Worm (Caenorhabditis elegans) whole organism, young adult: ENCODE data around the gene tab-1.
A peak's percentile ranks its signal among the peaks of the same experiment; 100 is the strongest.

Experiments
- B0019.2 ChIP-seq: fragments of 200-800 bp; sonication (Bioruptor generic); conservative IDR thresholded peaks from 2 replicates; pipeline ENCODE4 v1.3.6; 2022; ENCODE audit warnings: missing genetic modification reagents, missing genetic modification characterization, missing compliant biosample characterization
- B0261.1 ChIP-seq: sonication (generic microtip); optimal IDR thresholded peaks from 2 replicates; lab custom pipeline; 2016; ENCODE audit warnings: mild to moderate bottlenecking, missing genetic modification characterization, moderate library complexity, missing compliant biosample characterization
- B0336.3 ChIP-seq: fragments of 200-800 bp; sonication (Bioruptor generic); IDR thresholded peaks from 2 replicates; pipeline ENCODE4 v1.3.6; 2022; ENCODE audit warnings: missing genetic modification characterization, missing compliant biosample characterization
- C06A6.2 ChIP-seq: fragments of 200-800 bp; sonication (Bioruptor generic); conservative IDR thresholded peaks from 2 replicates; pipeline ENCODE4 v1.3.6; 2022; ENCODE audit warnings: missing genetic modification characterization, missing compliant biosample characterization
- F10E7.11 ChIP-seq: sonication (generic microtip); optimal IDR thresholded peaks from 2 replicates; lab custom pipeline; 2017; ENCODE audit warnings: mild to moderate bottlenecking, missing genetic modification characterization, moderate library complexity, missing compliant biosample characterization
- F39B2.1 ChIP-seq: fragments of 200-800 bp; sonication (Bioruptor generic); IDR thresholded peaks from 2 replicates; pipeline ENCODE4 v1.3.6; 2022; ENCODE audit warnings: missing genetic modification reagents, missing genetic modification characterization, missing compliant biosample characterization
- F55B11.4 ChIP-seq: sonication (generic microtip); optimal IDR thresholded peaks from 2 replicates; lab custom pipeline; 2016; ENCODE audit warnings: missing compliant biosample characterization, missing genetic modification characterization, borderline replicate concordance; ENCODE audit not compliant: insufficient read depth
- F57C9.4 ChIP-seq: sonication (generic microtip); optimal IDR thresholded peaks from 2 replicates; lab custom pipeline; 2017; ENCODE audit warnings: mild to moderate bottlenecking, missing genetic modification characterization, missing compliant biosample characterization
- K11D2.4 ChIP-seq: fragments of 200-800 bp; sonication (Bioruptor generic); IDR thresholded peaks from 2 replicates; pipeline ENCODE4 v1.3.6; 2022; ENCODE audit warnings: missing genetic modification reagents, missing genetic modification characterization, missing compliant biosample characterization
- K12H6.12 ChIP-seq: fragments of 200-800 bp; sonication (Bioruptor generic); optimal IDR thresholded peaks from 2 replicates; lab custom pipeline; 2018; ENCODE audit warnings: mild to moderate bottlenecking, missing genetic modification characterization, missing compliant biosample characterization
- T07F8.4 ChIP-seq: sonication (generic microtip); optimal IDR thresholded peaks from 2 replicates; lab custom pipeline; 2016; ENCODE audit warnings: mild to moderate bottlenecking, missing genetic modification characterization, moderate library complexity, missing compliant biosample characterization
- T26A5.8 ChIP-seq: sonication (generic microtip); optimal IDR thresholded peaks from 2 replicates; lab custom pipeline; 2016; ENCODE audit warnings: missing genetic modification characterization, missing compliant biosample characterization
- Y53G8AR.9 ChIP-seq: fragments of 200-800 bp; sonication (Bioruptor generic); conservative IDR thresholded peaks from 2 replicates; pipeline ENCODE4 v1.3.6; 2022; ENCODE audit warnings: missing genetic modification reagents, missing genetic modification characterization, missing compliant biosample characterization
- Y79H2A.3 ChIP-seq: fragments of 200-800 bp; sonication (Bioruptor generic); conservative IDR thresholded peaks from 2 replicates; pipeline ENCODE4 v1.3.6; 2022; ENCODE audit warnings: missing genetic modification reagents, missing genetic modification characterization, missing compliant biosample characterization
- Y95B8A.8 ChIP-seq: fragments of 200-800 bp; sonication (Bioruptor generic); IDR thresholded peaks from 2 replicates; pipeline ENCODE4 v1.3.6; 2022; ENCODE audit warnings: missing genetic modification reagents, missing genetic modification characterization, missing compliant biosample characterization
- akir-1 ChIP-seq: fragments of 200-800 bp; sonication (Bioruptor generic); optimal IDR thresholded peaks from 2 replicates; lab custom pipeline; 2018; ENCODE audit warnings: mild to moderate bottlenecking, missing genetic modification characterization, moderate library complexity, missing compliant biosample characterization
- aptf-2 ChIP-seq: fragments of 200-800 bp; sonication (Bioruptor generic); conservative IDR thresholded peaks from 2 replicates; pipeline ENCODE4 v1.3.6; 2022; ENCODE audit warnings: missing genetic modification reagents, missing genetic modification characterization, missing compliant biosample characterization
- aptf-3 ChIP-seq: fragments of 200-800 bp; sonication (Bioruptor generic); IDR thresholded peaks from 2 replicates; pipeline ENCODE4 v1.3.6; 2022; ENCODE audit warnings: missing genetic modification characterization, missing compliant biosample characterization
- attf-3 ChIP-seq: fragments of 200-800 bp; sonication (Bioruptor generic); conservative IDR thresholded peaks from 2 replicates; pipeline ENCODE4 v1.3.6; 2022; ENCODE audit warnings: missing genetic modification reagents, missing genetic modification characterization, missing compliant biosample characterization
- attf-6 ChIP-seq: fragments of 200-800 bp; sonication (Bioruptor generic); IDR thresholded peaks from 2 replicates; pipeline ENCODE4 v1.3.6; 2022; ENCODE audit warnings: missing genetic modification reagents, missing genetic modification characterization, missing compliant biosample characterization
- dox-1 ChIP-seq: fragments of 200-800 bp; sonication (Bioruptor generic); IDR thresholded peaks from 2 replicates; pipeline ENCODE4 v1.3.6; 2022; ENCODE audit warnings: missing genetic modification reagents, missing genetic modification characterization, missing compliant biosample characterization
- dpl-1 ChIP-seq: fragments of 150-350 bp; optimal IDR thresholded peaks from 2 replicates; lab custom pipeline; 2014; ENCODE audit warnings: missing biosample characterization, missing genetic modification reagents, missing genetic modification characterization
- efl-1 ChIP-seq: fragments of 150-350 bp; optimal IDR thresholded peaks from 2 replicates; lab custom pipeline; 2014; ENCODE audit warnings: missing biosample characterization, missing genetic modification reagents, missing genetic modification characterization
- egl-18 ChIP-seq: fragments of 200-800 bp; sonication (Bioruptor generic); IDR thresholded peaks from 2 replicates; pipeline ENCODE4 v1.3.6; 2022; ENCODE audit warnings: missing genetic modification reagents, missing genetic modification characterization, missing compliant biosample characterization
- egl-44 ChIP-seq: fragments of 200-800 bp; sonication (Bioruptor generic); IDR thresholded peaks from 2 replicates; pipeline ENCODE4 v1.3.6; 2022; ENCODE audit warnings: missing genetic modification reagents, missing genetic modification characterization, missing compliant biosample characterization
- gei-17 ChIP-seq: fragments of 200-800 bp; sonication (Bioruptor generic); optimal IDR thresholded peaks from 2 replicates; lab custom pipeline; 2018; ENCODE audit warnings: mild to moderate bottlenecking, missing genetic modification characterization, missing compliant biosample characterization
- hrde-1 ChIP-seq: sonication (generic microtip); optimal IDR thresholded peaks from 2 replicates; lab custom pipeline; 2016; ENCODE audit warnings: missing genetic modification characterization, mild to moderate bottlenecking, missing compliant biosample characterization, moderate library complexity, missing genotype, missing genetic modification reagents, borderline replicate concordance
- let-526 ChIP-seq: fragments of 200-800 bp; sonication (Bioruptor generic); IDR thresholded peaks from 2 replicates; pipeline ENCODE4 v1.3.6; 2022; ENCODE audit warnings: missing genetic modification reagents, missing genetic modification characterization, missing compliant biosample characterization
- let-607 ChIP-seq, 2 experiments: fragments of 200-800 bp in 1 of 2; sonication (Bioruptor generic) in 1 of 2; sonication (generic microtip) in 1 of 2; optimal IDR thresholded peaks; 2 replicates each; lab custom pipeline; 2016 to 2018; ENCODE audit warnings: mild to moderate bottlenecking in 2 of 2, missing compliant biosample characterization in 2 of 2, missing genetic modification characterization in 2 of 2, moderate library complexity in 2 of 2, missing genotype in 1 of 2
- lin-26 ChIP-seq: fragments of 200-800 bp; sonication (Bioruptor generic); IDR thresholded peaks from 2 replicates; pipeline ENCODE4 v1.3.6; 2022; ENCODE audit warnings: missing genetic modification reagents, missing genetic modification characterization, missing compliant biosample characterization
- madf-10 ChIP-seq: sonication (generic microtip); optimal IDR thresholded peaks from 2 replicates; lab custom pipeline; 2016; ENCODE audit warnings: mild to moderate bottlenecking, missing genetic modification characterization, missing compliant biosample characterization
- madf-8 ChIP-seq: fragments of 200-800 bp; sonication (Bioruptor generic); conservative IDR thresholded peaks from 2 replicates; pipeline ENCODE4 v1.3.6; 2022; ENCODE audit warnings: missing genetic modification reagents, missing genetic modification characterization, missing compliant biosample characterization
- mxl-1 ChIP-seq: sonication (generic microtip); optimal IDR thresholded peaks from 2 replicates; lab custom pipeline; 2016; ENCODE audit warnings: missing genetic modification characterization, missing compliant biosample characterization
- nfyb-1 ChIP-seq: fragments of 200-800 bp; sonication (Bioruptor generic); IDR thresholded peaks from 2 replicates; pipeline ENCODE4 v1.3.6; 2022; ENCODE audit warnings: missing genetic modification reagents, missing genetic modification characterization, missing compliant biosample characterization
- nhr-27 ChIP-seq: fragments of 200-800 bp; sonication (Bioruptor generic); optimal IDR thresholded peaks from 2 replicates; lab custom pipeline; 2018; ENCODE audit warnings: mild to moderate bottlenecking, missing genetic modification characterization, moderate library complexity, missing compliant biosample characterization
- nhr-80 ChIP-seq: sonication (generic microtip); optimal IDR thresholded peaks from 2 replicates; lab custom pipeline; 2016; ENCODE audit warnings: missing genetic modification characterization, missing compliant biosample characterization
- pha-4 ChIP-seq: fragments of 150-350 bp; sonication (generic microtip); optimal IDR thresholded peaks from 2 replicates; lab custom pipeline; 2014; ENCODE audit warnings: missing biosample characterization, missing genetic modification reagents, missing genetic modification characterization
- rec-8 ChIP-seq, 2 experiments: sonication (generic microtip); optimal IDR thresholded peaks; 2 replicates each; lab custom pipeline; 2016; ENCODE audit warnings: mild to moderate bottlenecking in 2 of 2, missing genetic modification characterization in 2 of 2, missing genetic modification reagents in 2 of 2, missing genotype in 2 of 2, missing biosample characterization in 1 of 2, missing compliant biosample characterization in 1 of 2, moderate library complexity in 1 of 2
- snpc-1.3 ChIP-seq: sonication (generic microtip); optimal IDR thresholded peaks from 2 replicates; lab custom pipeline; 2017; ENCODE audit warnings: missing genetic modification characterization, mild to moderate bottlenecking, missing compliant biosample characterization, antibody characterized with exemption, moderate library complexity, missing genotype, missing genetic modification reagents; ENCODE audit not compliant: insufficient read depth
- somi-1 ChIP-seq: fragments of 200-800 bp; sonication (Bioruptor generic); optimal IDR thresholded peaks from 2 replicates; lab custom pipeline; 2018; ENCODE audit warnings: mild to moderate bottlenecking, missing genetic modification characterization, missing compliant biosample characterization
- sptf-2 ChIP-seq: fragments of 200-800 bp; sonication (Bioruptor generic); optimal IDR thresholded peaks from 2 replicates; lab custom pipeline; 2018; ENCODE audit warnings: mild to moderate bottlenecking, missing genetic modification characterization, missing compliant biosample characterization
- tbp1 ChIP-seq: fragments of 200-800 bp; sonication (Bioruptor generic); optimal IDR thresholded peaks from 2 replicates; lab custom pipeline; 2018; ENCODE audit warnings: mild to moderate bottlenecking, missing genetic modification characterization, missing compliant biosample characterization
- ztf-18 ChIP-seq: sonication (generic microtip); optimal IDR thresholded peaks from 2 replicates; lab custom pipeline; 2016; ENCODE audit warnings: missing genotype, mild to moderate bottlenecking, missing genetic modification characterization, missing compliant biosample characterization
- ztf-25 ChIP-seq: fragments of 200-800 bp; sonication (Bioruptor generic); IDR thresholded peaks from 2 replicates; pipeline ENCODE4 v1.3.6; 2022; ENCODE audit warnings: missing genetic modification reagents, missing genetic modification characterization, missing compliant biosample characterization
- ztf-28 ChIP-seq: fragments of 200-800 bp; sonication (Bioruptor generic); IDR thresholded peaks from 2 replicates; pipeline ENCODE4 v1.3.6; 2022; ENCODE audit warnings: missing genetic modification reagents, missing genetic modification characterization, missing compliant biosample characterization

The tab-1 gene

ce11 chrII:6808539-6808938 is 5.4 kb downstream of the tab-1 start:
- TF ChIP-seq ztf-25 (GFP tag; lab: Robert Waterston, UW) (no peak), K12H6.12 (tag; lab: Kevin White, UChicago) (peak; percentile 8)

- TF ChIP-seq aptf-2 (GFP tag; lab: Robert Waterston, UW), result no peak
- TF ChIP-seq B0019.2, result no peak
- TF ChIP-seq attf-3 (GFP tag; lab: Robert Waterston, UW), result no peak
- no peak for TF ChIP-seq akir-1
- TF ChIP-seq egl-44, result no peak
- TF ChIP-seq madf-8, result no peak
- TF ChIP-seq hrde-1 (tag; lab: Kevin White, UChicago), result no peak
- TF ChIP-seq tbp1 (GFP tag; lab: Kevin White, UChicago), result no peak
- TF ChIP-seq B0261.1 (tag; lab: Kevin White, UChicago), result no peak
- no peak for TF ChIP-seq efl-1 (GFP tag; lab: Kevin White, UChicago)
- TF ChIP-seq aptf-3 (GFP tag; lab: Robert Waterston, UW), result no peak
- no peak for TF ChIP-seq dpl-1 (GFP tag; lab: Kevin White, UChicago)
- TF ChIP-seq K11D2.4 (GFP tag; lab: Robert Waterston, UW), result no peak
- no peak for TF ChIP-seq T07F8.4 (tag; lab: Kevin White, UChicago)
- no peak for TF ChIP-seq T26A5.8 (tag; lab: Kevin White, UChicago)
- no peak for TF ChIP-seq rec-8 (tag; optimal IDR thresholded peaks at IDR 0.05; lab: Kevin White, UChicago)
- TF ChIP-seq let-607 (tag; optimal IDR thresholded peaks at IDR 0.05; lab: Kevin White, UChicago), result no peak
- no peak for TF ChIP-seq attf-6 (GFP tag; lab: Robert Waterston, UW)
- no peak for TF ChIP-seq F57C9.4 (tag; lab: Kevin White, UChicago)
- TF ChIP-seq Y53G8AR.9, result no peak
Observed at ce11 chrII:6810663-6811062, 7.5 kb downstream of the tab-1 start, which contains the start of gene snt-1. Gene snt-1, plus strand, starts transcription at chrII:6810963.

- TF ChIP-seq mxl-1 (tag; lab: Kevin White, UChicago), result no peak
- no peak for TF ChIP-seq nfyb-1 (GFP tag; lab: Robert Waterston, UW)
- no peak for TF ChIP-seq hrde-1 (tag; lab: Kevin White, UChicago)
- no peak for TF ChIP-seq sptf-2 (GFP tag; lab: Kevin White, UChicago)
- no peak for TF ChIP-seq lin-26 (GFP tag; lab: Robert Waterston, UW)
- TF ChIP-seq Y95B8A.8 (GFP tag; lab: Robert Waterston, UW), result no peak
- TF ChIP-seq egl-18 (GFP tag; lab: Robert Waterston, UW), result no peak
- TF ChIP-seq gei-17, result no peak
- no peak for TF ChIP-seq K11D2.4 (GFP tag; lab: Robert Waterston, UW)
- TF ChIP-seq let-526 (GFP tag; lab: Robert Waterston, UW), result no peak
- no peak for TF ChIP-seq B0261.1 (tag; lab: Kevin White, UChicago)
- TF ChIP-seq F55B11.4 (tag; lab: Kevin White, UChicago), result no peak
- no peak for TF ChIP-seq snpc-1.3
- TF ChIP-seq ztf-28 (GFP tag; lab: Robert Waterston, UW), result no peak
- no peak for TF ChIP-seq B0336.3 (GFP tag; lab: Robert Waterston, UW)
Observed at ce11 chrII:6812514-6812913, 9.4 kb downstream of the tab-1 start.

ce11 chrII:6816324-6816723 is 13.2 kb downstream of the tab-1 start:
- TF ChIP-seq C06A6.2 (GFP tag; lab: Robert Waterston, UW) (no peak), sptf-2 (GFP tag; lab: Kevin White, UChicago) (no peak), madf-10 (no peak), efl-1 (GFP tag; lab: Kevin White, UChicago) (no peak), somi-1 (no peak), Y79H2A.3 (GFP tag; lab: Robert Waterston, UW) (no peak), F39B2.1 (GFP tag; lab: Robert Waterston, UW) (no peak), nhr-80 (tag; lab: Kevin White, UChicago) (no peak), ztf-18 (tag; lab: Kevin White, UChicago) (no peak), F10E7.11 (tag; lab: Kevin White, UChicago) (no peak), ztf-28 (GFP tag; lab: Robert Waterston, UW) (no peak), pha-4 (tag; lab: Kevin White, UChicago) (no peak), nhr-27 (tag; lab: Kevin White, UChicago) (no peak), madf-8 (no peak), dox-1 (GFP tag; lab: Robert Waterston, UW) (no peak)
